Worm (Caenorhabditis elegans): ENCODE measurements around the gene F54F7.8.

F54F7.8 gene

DNA sequence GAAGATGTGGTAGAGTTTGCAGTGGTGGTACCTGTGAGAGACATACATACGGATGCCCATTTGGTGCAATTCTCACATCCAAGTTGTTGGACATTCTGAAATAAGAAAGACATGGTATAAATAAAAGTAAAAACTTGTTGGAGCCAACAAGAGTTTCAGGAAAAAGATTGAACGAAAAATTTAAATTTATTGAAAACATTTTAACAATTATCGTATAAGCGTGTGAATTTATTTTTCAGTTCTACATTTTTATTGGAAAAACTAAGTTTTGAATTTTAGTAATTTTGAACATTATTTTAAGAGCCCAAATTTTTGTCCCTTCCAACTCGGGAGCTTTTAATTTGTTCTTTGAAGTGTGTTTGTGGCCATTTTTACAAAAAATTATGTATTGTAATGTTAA is at the start of gene F54F7.8:
F54F7.8 (minus strand) TSS at position 101 of the 400 bp plus-strand sequence.
- TF ChIP-seq syd-9 (tag; optimal IDR thresholded peaks at IDR 0.05) (no peak), ttx-3 (tag; optimal IDR thresholded peaks at IDR 0.05) (no peak), hlh-30 (tag; optimal IDR thresholded peaks at IDR 0.05; ENCODE audit: insufficient read depth) (no peak), madf-2 (tag; optimal IDR thresholded peaks at IDR 0.05) (no peak), eyg-1 (tag; optimal IDR thresholded peaks at IDR 0.05) (no peak), pha-4 (tag; optimal IDR thresholded peaks at IDR 0.05) (no peak)

- no peak for TF ChIP-seq ceh-22 (tag; optimal IDR thresholded peaks at IDR 0.05)
- TF ChIP-seq nhr-11 (tag; optimal IDR thresholded peaks at IDR 0.05) = no peak
- no peak for TF ChIP-seq fkh-10 (GFP tag; optimal IDR thresholded peaks at IDR 0.05)
- no peak for TF ChIP-seq unc-42 (tag; optimal IDR thresholded peaks at IDR 0.05)
- no peak for TF ChIP-seq dve-1 (tag; optimal IDR thresholded peaks at IDR 0.05)
- no peak for TF ChIP-seq ceh-2 (tag; optimal IDR thresholded peaks at IDR 0.05)
- TF ChIP-seq F13H6.1 (tag; optimal IDR thresholded peaks at IDR 0.05) = no peak
- no peak for TF ChIP-seq npax-4 (tag; optimal IDR thresholded peaks at IDR 0.05)
- TF ChIP-seq madf-2 (tag; optimal IDR thresholded peaks at IDR 0.05) = no peak
- no peak for TF ChIP-seq pha-4 (tag; optimal IDR thresholded peaks at IDR 0.05)
- TF ChIP-seq ets-4 (tag; optimal IDR thresholded peaks at IDR 0.05) = no peak
- TF ChIP-seq gmeb-2 (tag; optimal IDR thresholded peaks at IDR 0.05) = no peak
- no peak for TF ChIP-seq unc-3 (GFP tag; conservative IDR thresholded peaks at IDR 0.05)
- TF ChIP-seq unc-3 (tag; optimal IDR thresholded peaks at IDR 0.05) = no peak
- no peak for TF ChIP-seq rnt-1 (tag; optimal IDR thresholded peaks at IDR 0.05)
- no peak for TF ChIP-seq pros-1 (tag; optimal IDR thresholded peaks at IDR 0.05)
- no peak for TF ChIP-seq hlh-6 (tag; optimal IDR thresholded peaks at IDR 0.05)
- no peak for TF ChIP-seq pat-9 (tag; optimal IDR thresholded peaks at IDR 0.05)
These were observed 47.9 kb upstream of the F54F7.8 start, which contains the start of gene Y62H9A.10 for ce11 chrX:11902661-11903060. Gene Y62H9A.10, minus strand, starts transcription at chrX:11902761.

DNA sequence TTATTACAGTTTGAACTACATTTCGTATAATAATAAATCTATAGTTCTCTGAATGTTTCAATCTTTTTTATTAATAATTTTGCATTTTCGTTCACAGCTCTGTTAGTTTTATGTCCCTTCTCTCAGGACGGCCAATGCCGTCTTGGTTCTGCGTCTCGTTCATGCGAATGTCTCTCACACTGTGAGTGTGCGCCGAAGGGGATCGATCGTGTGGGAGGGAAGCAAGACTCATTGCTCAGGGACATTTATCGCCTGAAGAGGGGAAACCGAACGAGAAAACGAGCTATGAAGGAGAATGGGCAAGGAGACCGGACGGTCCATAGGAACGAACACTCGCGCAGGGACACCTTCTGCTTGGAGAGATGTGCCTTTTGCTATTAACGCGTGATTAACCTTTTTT is 44.2 kb upstream of the F54F7.8 start:
- TF ChIP-seq gmeb-2 (tag; optimal IDR thresholded peaks at IDR 0.05) (no peak), ceh-22 (tag; optimal IDR thresholded peaks at IDR 0.05) (no peak), pha-2 (tag; optimal IDR thresholded peaks at IDR 0.05) (no peak), ceh-30 (tag; optimal IDR thresholded peaks at IDR 0.05) (no peak), pag-3 (tag; optimal IDR thresholded peaks at IDR 0.05; ENCODE audit: borderline replicate concordance) (no peak), elt-2 (tag; optimal IDR thresholded peaks at IDR 0.05) (no peak), lin-11 (tag; optimal IDR thresholded peaks at IDR 0.05) (no peak), ceh-6 (GFP tag; optimal IDR thresholded peaks at IDR 0.05) (no peak), ztf-16 (tag; optimal IDR thresholded peaks at IDR 0.05) (no peak), hlh-13 (GFP tag; optimal IDR thresholded peaks at IDR 0.05) (no peak), che-1 (tag; optimal IDR thresholded peaks at IDR 0.05) (no peak), K09A11.1 (tag; optimal IDR thresholded peaks at IDR 0.05; ENCODE audit: insufficient read depth) (no peak), fkh-6 (tag; optimal IDR thresholded peaks at IDR 0.05) (no peak), madf-2 (tag; optimal IDR thresholded peaks at IDR 0.05) (no peak), odd-2 (tag; optimal IDR thresholded peaks at IDR 0.05) (no peak), sdc-2 (tag; optimal IDR thresholded peaks at IDR 0.05) (peak; percentile 97), fkh-10 (GFP tag; optimal IDR thresholded peaks at IDR 0.05) (no peak), eyg-1 (tag; optimal IDR thresholded peaks at IDR 0.05) (no peak), nhr-232 (tag; optimal IDR thresholded peaks at IDR 0.05) (no peak), elt-4 (tag; optimal IDR thresholded peaks at IDR 0.05) (no peak), ceh-14 (tag; optimal IDR thresholded peaks at IDR 0.05) (no peak), ceh-31 (tag; optimal IDR thresholded peaks at IDR 0.05) (peak; percentile 46), unc-42 (tag; optimal IDR thresholded peaks at IDR 0.05) (peak; percentile 28)

DNA sequence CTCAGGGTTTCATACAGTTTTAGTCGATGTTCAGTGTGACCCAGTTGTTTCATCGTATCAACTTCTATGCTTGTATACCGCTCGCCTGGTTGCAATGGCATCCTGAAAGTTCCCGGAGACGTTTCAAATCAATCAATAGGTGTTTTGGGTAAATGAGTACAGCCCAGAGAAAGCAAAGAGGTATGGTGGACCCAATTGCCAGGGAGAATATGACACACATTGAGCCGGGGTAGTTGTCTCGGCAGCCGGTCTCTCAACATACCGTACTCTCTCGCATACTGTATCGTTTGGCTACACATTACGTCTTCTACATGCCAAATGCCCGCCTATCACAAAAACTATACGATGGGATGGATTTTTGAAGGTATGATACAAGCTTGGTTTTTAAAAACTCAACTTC is 43.2 kb upstream of the F54F7.8 start, which contains the start of gene Y62H9A.9:
Y62H9A.9 (minus strand) TSS at position 101 of the 400 bp plus-strand sequence.
- TF ChIP-seq sox-2 (GFP tag; IDR thresholded peaks at IDR 0.05) (no peak), Y22D7AL.16 (tag; optimal IDR thresholded peaks at IDR 0.05) (no peak), hlh-13 (GFP tag; optimal IDR thresholded peaks at IDR 0.05) (no peak), ceh-24 (tag; optimal IDR thresholded peaks at IDR 0.05) (no peak), sox-4 (tag; optimal IDR thresholded peaks at IDR 0.05) (no peak), npax-4 (tag; optimal IDR thresholded peaks at IDR 0.05) (no peak), ceh-34 (tag; optimal IDR thresholded peaks at IDR 0.05) (no peak), K09A11.1 (tag; optimal IDR thresholded peaks at IDR 0.05; ENCODE audit: insufficient read depth) (no peak), ceh-6 (GFP tag; optimal IDR thresholded peaks at IDR 0.05) (no peak), ceh-2 (tag; optimal IDR thresholded peaks at IDR 0.05) (no peak), ceh-22 (tag; optimal IDR thresholded peaks at IDR 0.05) (no peak), tbx-7 (tag; optimal IDR thresholded peaks at IDR 0.05) (no peak)
